Worm (Caenorhabditis elegans): ENCODE data around the gene M04G7.5.

DNA sequence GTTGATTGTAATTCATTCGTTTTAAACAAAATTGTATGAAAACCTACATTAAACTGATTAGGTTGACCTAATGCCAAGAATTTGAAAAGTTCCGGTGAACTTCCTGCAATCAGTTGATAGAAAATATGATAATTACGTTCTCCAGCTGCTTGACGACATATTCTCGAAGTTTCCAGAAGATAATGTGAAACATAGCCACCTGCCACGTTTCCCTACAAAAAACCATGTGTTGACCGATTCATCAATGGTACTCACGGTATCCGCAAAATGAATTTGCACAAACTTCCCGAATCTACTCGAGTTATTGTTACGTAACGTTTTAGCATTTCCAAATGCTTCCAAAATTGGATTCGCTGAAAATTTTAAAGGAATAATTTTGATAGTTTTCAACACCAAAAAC is 16.5 kb upstream of the M04G7.5 start:
- TF ChIP-seq aly-1 (tag; optimal IDR thresholded peaks at IDR 0.05) (no peak), pes-1 (GFP tag; IDR thresholded peaks at IDR 0.05) (no peak), tbx-11 (GFP tag; IDR thresholded peaks at IDR 0.05) (no peak)
